Fruit fly (Drosophila melanogaster): ENCODE data around the gene drd.

drd gene

dm6 chrX:15078394-15078793, 47.2 kb upstream of the drd start (continued):
- TF ChIP-seq lola (GFP tag; optimal IDR thresholded peaks at IDR 0.05) (peak in 1 of 3 experiments; percentile 5), tin (GFP tag; optimal IDR thresholded peaks at IDR 0.05) (no peak), wek (GFP tag; optimal IDR thresholded peaks at IDR 0.05) (peak; percentile 40), nerfin-1 (tag; optimal IDR thresholded peaks at IDR 0.05) (peak; percentile 12), Fer3 (tag; optimal IDR thresholded peaks at IDR 0.05) (no peak), sug (tag; optimal IDR thresholded peaks at IDR 0.05) (peak; percentile 51), Hmr (GFP tag; optimal IDR thresholded peaks at IDR 0.05) (peak; percentile 0), gro (GFP tag; optimal IDR thresholded peaks at IDR 0.05) (peak; percentile 4), CG1233 (GFP tag; optimal IDR thresholded peaks at IDR 0.05) (no peak), Blimp-1 (GFP tag; optimal IDR thresholded peaks at IDR 0.05) (peak; percentile 30), klu (GFP tag; IDR thresholded peaks at IDR 0.05) (no peak), Eip74EF (GFP tag; optimal IDR thresholded peaks at IDR 0.05) (peak in 1 of 2 experiments; percentile 16), gcm (GFP tag; optimal IDR thresholded peaks at IDR 0.05) (peak; percentile 8), Meics (GFP tag; optimal IDR thresholded peaks at IDR 0.05) (peak; percentile 55), Hey (tag; optimal IDR thresholded peaks at IDR 0.05) (no peak), slp2 (GFP tag; optimal IDR thresholded peaks at IDR 0.05) (no peak), unpg (GFP tag; optimal IDR thresholded peaks at IDR 0.05) (peak; percentile 13), CG13123 (GFP tag; optimal IDR thresholded peaks at IDR 0.05) (no peak), CG6254 (GFP tag; optimal IDR thresholded peaks at IDR 0.05) (peak; percentile 47), CG13424 (tag; optimal IDR thresholded peaks at IDR 0.05) (peak; percentile 42), CG4328 (GFP tag; optimal IDR thresholded peaks at IDR 0.05) (peak; percentile 34), Mrtf (GFP tag; IDR thresholded peaks at IDR 0.05) (no peak), CG10543 (GFP tag; optimal IDR thresholded peaks at IDR 0.05) (peak; percentile 66), ems (GFP tag; optimal IDR thresholded peaks at IDR 0.05) (no peak), Vsx1 (GFP tag; optimal IDR thresholded peaks at IDR 0.05) (no peak), CG6654 (GFP tag; optimal IDR thresholded peaks at IDR 0.05) (no peak), CG5180 (GFP tag; optimal IDR thresholded peaks at IDR 0.05) (peak; percentile 47), gcm2 (GFP tag; optimal IDR thresholded peaks at IDR 0.05) (no peak), CG3407 (GFP tag; optimal IDR thresholded peaks at IDR 0.05) (peak; percentile 15), run (tag; optimal IDR thresholded peaks at IDR 0.05) (peak; percentile 84), exex (tag; optimal IDR thresholded peaks at IDR 0.05) (peak; percentile 96), Med (GFP tag) (peak; percentile 24), CG10431 (GFP tag; optimal IDR thresholded peaks at IDR 0.05) (peak; percentile 44), CG15269 (tag; optimal IDR thresholded peaks at IDR 0.05) (peak; percentile 12), CG18599 (GFP tag; optimal IDR thresholded peaks at IDR 0.05) (peak; percentile 9), CG7745 (tag; optimal IDR thresholded peaks at IDR 0.05) (peak; percentile 55), gce (GFP tag; IDR thresholded peaks at IDR 0.05) (peak; percentile 14; the same call in 1 of the 3 replicates), CG1603 (tag; optimal IDR thresholded peaks at IDR 0.05) (peak; percentile 15), CG13296 (GFP tag; optimal IDR thresholded peaks at IDR 0.05) (peak; percentile 55), ham (GFP tag; IDR thresholded peaks at IDR 0.05) (no peak), CG6813 (GFP tag; optimal IDR thresholded peaks at IDR 0.05) (peak; percentile 58), CG17359 (tag; optimal IDR thresholded peaks at IDR 0.05) (peak; percentile 11), CG7556 (GFP tag; optimal IDR thresholded peaks at IDR 0.05) (no peak), dmrt11E (tag; optimal IDR thresholded peaks at IDR 0.05) (peak; percentile 25), CG30020 (tag; optimal IDR thresholded peaks at IDR 0.05) (no peak), salm (tag; optimal IDR thresholded peaks at IDR 0.05) (peak; percentile 25), pb (GFP tag; optimal IDR thresholded peaks at IDR 0.05) (no peak), CG1602 (GFP tag; optimal IDR thresholded peaks at IDR 0.05) (no peak), BtbVII (GFP tag; optimal IDR thresholded peaks at IDR 0.05) (peak; percentile 64)
